Worm (Caenorhabditis elegans): ENCODE data around the gene srd-49.

DNA sequence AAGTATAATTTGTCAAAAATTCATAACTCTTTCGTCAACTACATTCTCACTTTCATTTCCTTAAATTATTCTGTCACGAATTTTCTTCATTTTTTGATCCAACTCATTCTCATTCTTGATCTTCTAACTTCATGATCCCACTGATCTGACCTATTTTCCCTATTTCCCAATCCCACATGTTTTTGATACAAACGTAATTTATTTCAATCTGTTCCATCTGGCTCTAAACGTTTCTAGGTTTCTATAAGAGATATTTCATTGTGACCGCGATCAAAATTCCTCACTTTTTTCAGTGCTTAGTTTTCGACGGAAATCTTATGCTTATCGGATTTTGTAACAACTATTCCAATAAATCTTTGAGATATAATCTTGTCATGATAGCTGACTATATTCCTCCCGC lies 28.8 kb upstream of the srd-49 start:
- TF ChIP-seq T22C8.4 (GFP tag; IDR thresholded peaks at IDR 0.05) (no peak), ref-1 (GFP tag; conservative IDR thresholded peaks at IDR 0.05) (no peak), flt-1 (GFP tag; IDR thresholded peaks at IDR 0.05) (no peak), tab-1 (GFP tag; IDR thresholded peaks at IDR 0.05) (no peak), ztf-29 (GFP tag; IDR thresholded peaks at IDR 0.05) (no peak), med-1 (GFP tag; optimal IDR thresholded peaks at IDR 0.05; ENCODE audit: insufficient read depth) (no peak), cog-1 (tag; optimal IDR thresholded peaks at IDR 0.05) (no peak)
